Worm (Caenorhabditis elegans) whole organism, young adult: ENCODE results near the gene T01D3.3.

Experiments used
- B0019.2 ChIP-seq: fragments of 200-800 bp; sonication (Bioruptor generic); conservative IDR thresholded peaks from 2 replicates; pipeline ENCODE4 v1.3.6; 2022; ENCODE audit warnings: missing genetic modification reagents, missing genetic modification characterization, missing compliant biosample characterization
- B0336.3 ChIP-seq: fragments of 200-800 bp; sonication (Bioruptor generic); IDR thresholded peaks from 2 replicates; pipeline ENCODE4 v1.3.6; 2022; ENCODE audit warnings: missing genetic modification characterization, missing compliant biosample characterization
- C06A6.2 ChIP-seq: fragments of 200-800 bp; sonication (Bioruptor generic); conservative IDR thresholded peaks from 2 replicates; pipeline ENCODE4 v1.3.6; 2022; ENCODE audit warnings: missing genetic modification characterization, missing compliant biosample characterization
- F22D6.2 ChIP-seq: sonication (generic microtip); optimal IDR thresholded peaks from 2 replicates; lab custom pipeline; 2016; ENCODE audit warnings: mild to moderate bottlenecking, missing genetic modification characterization, missing compliant biosample characterization
- Y56A3A.18 ChIP-seq: fragments of 200-800 bp; sonication (Bioruptor generic); IDR thresholded peaks from 2 replicates; pipeline ENCODE4 v1.3.6; 2022; ENCODE audit warnings: missing genetic modification reagents, missing genetic modification characterization, missing compliant biosample characterization
- Y79H2A.3 ChIP-seq: fragments of 200-800 bp; sonication (Bioruptor generic); conservative IDR thresholded peaks from 2 replicates; pipeline ENCODE4 v1.3.6; 2022; ENCODE audit warnings: missing genetic modification reagents, missing genetic modification characterization, missing compliant biosample characterization
- Y95B8A.8 ChIP-seq: fragments of 200-800 bp; sonication (Bioruptor generic); IDR thresholded peaks from 2 replicates; pipeline ENCODE4 v1.3.6; 2022; ENCODE audit warnings: missing genetic modification reagents, missing genetic modification characterization, missing compliant biosample characterization
- ZK185.1 ChIP-seq: sonication (generic microtip); optimal IDR thresholded peaks from 2 replicates; lab custom pipeline; 2016; ENCODE audit warnings: mild to moderate bottlenecking, missing genetic modification characterization, missing compliant biosample characterization; ENCODE audit not compliant: poor library complexity, severe bottlenecking
- aptf-2 ChIP-seq: fragments of 200-800 bp; sonication (Bioruptor generic); conservative IDR thresholded peaks from 2 replicates; pipeline ENCODE4 v1.3.6; 2022; ENCODE audit warnings: missing genetic modification reagents, missing genetic modification characterization, missing compliant biosample characterization
- athp-1 ChIP-seq: sonication (generic microtip); optimal IDR thresholded peaks from 2 replicates; lab custom pipeline; 2017; ENCODE audit warnings: mild to moderate bottlenecking, missing genetic modification characterization, missing compliant biosample characterization
- bed-2 ChIP-seq: fragments of 200-800 bp; sonication (Bioruptor generic); IDR thresholded peaks from 2 replicates; pipeline ENCODE4 v1.3.6; 2022; ENCODE audit warnings: missing genetic modification reagents, missing genetic modification characterization, missing compliant biosample characterization
- cebp-1 ChIP-seq, 2 experiments: fragments of 200-800 bp in 1 of 2; sonication (Bioruptor generic) in 1 of 2; sonication (generic microtip) in 1 of 2; IDR thresholded peaks in 1 of 2; optimal IDR thresholded peaks in 1 of 2; 2 replicates each; pipeline versions ENCODE4 v1.3.6 to Lab custom; 2017 to 2022; ENCODE audit warnings: missing compliant biosample characterization in 2 of 2, missing genetic modification characterization in 2 of 2, mild to moderate bottlenecking in 1 of 2, missing genetic modification reagents in 1 of 2, moderate library complexity in 1 of 2
- cebp-2 ChIP-seq: fragments of 200-800 bp; sonication (Bioruptor generic); IDR thresholded peaks from 2 replicates; pipeline ENCODE4 v1.3.6; 2022; ENCODE audit warnings: missing genetic modification characterization, missing compliant biosample characterization
- ceh-100 ChIP-seq: fragments of 200-800 bp; sonication (Bioruptor generic); IDR thresholded peaks from 2 replicates; pipeline ENCODE4 v1.3.6; 2022; ENCODE audit warnings: missing genetic modification reagents, missing genetic modification characterization, missing compliant biosample characterization
- ceh-27 ChIP-seq: fragments of 200-800 bp; sonication (Bioruptor generic); optimal IDR thresholded peaks from 2 replicates; lab custom pipeline; 2018; ENCODE audit warnings: mild to moderate bottlenecking, missing genetic modification characterization, moderate library complexity, missing compliant biosample characterization
- ceh-40 ChIP-seq: fragments of 200-800 bp; sonication (Bioruptor generic); IDR thresholded peaks from 2 replicates; pipeline ENCODE4 v1.3.6; 2022; ENCODE audit warnings: missing genetic modification characterization, missing compliant biosample characterization
- ceh-58 ChIP-seq: fragments of 200-800 bp; sonication (Bioruptor generic); IDR thresholded peaks from 2 replicates; pipeline ENCODE4 v1.3.6; 2022; ENCODE audit warnings: missing genetic modification characterization, missing compliant biosample characterization
- chd-7 ChIP-seq: sonication (generic microtip); optimal IDR thresholded peaks from 2 replicates; lab custom pipeline; 2016; ENCODE audit warnings: mild to moderate bottlenecking, missing genetic modification characterization, moderate library complexity, missing compliant biosample characterization
- egl-18 ChIP-seq: fragments of 200-800 bp; sonication (Bioruptor generic); IDR thresholded peaks from 2 replicates; pipeline ENCODE4 v1.3.6; 2022; ENCODE audit warnings: missing genetic modification reagents, missing genetic modification characterization, missing compliant biosample characterization
- gei-17 ChIP-seq: fragments of 200-800 bp; sonication (Bioruptor generic); optimal IDR thresholded peaks from 2 replicates; lab custom pipeline; 2018; ENCODE audit warnings: mild to moderate bottlenecking, missing genetic modification characterization, missing compliant biosample characterization
- hlh-12 ChIP-seq: sonication (generic microtip); optimal IDR thresholded peaks from 2 replicates; lab custom pipeline; 2016; ENCODE audit warnings: missing genetic modification characterization, missing compliant biosample characterization
- hmg-20 ChIP-seq: fragments of 200-800 bp; sonication (Bioruptor generic); IDR thresholded peaks from 2 replicates; pipeline ENCODE4 v1.3.6; 2022; ENCODE audit warnings: missing genetic modification reagents, missing genetic modification characterization, missing compliant biosample characterization
- hrde-1 ChIP-seq: sonication (generic microtip); optimal IDR thresholded peaks from 2 replicates; lab custom pipeline; 2016; ENCODE audit warnings: missing genetic modification characterization, mild to moderate bottlenecking, missing compliant biosample characterization, moderate library complexity, missing genotype, missing genetic modification reagents, borderline replicate concordance
- lag-1 ChIP-seq: fragments of 200-800 bp; sonication (Bioruptor generic); IDR thresholded peaks from 2 replicates; pipeline ENCODE4 v1.3.6; 2022; ENCODE audit warnings: missing genetic modification reagents, missing genetic modification characterization, missing compliant biosample characterization
- let-607 ChIP-seq, 2 experiments: fragments of 200-800 bp in 1 of 2; sonication (Bioruptor generic) in 1 of 2; sonication (generic microtip) in 1 of 2; optimal IDR thresholded peaks; 2 replicates each; lab custom pipeline; 2016 to 2018; ENCODE audit warnings: mild to moderate bottlenecking in 2 of 2, missing compliant biosample characterization in 2 of 2, missing genetic modification characterization in 2 of 2, moderate library complexity in 2 of 2, missing genotype in 1 of 2
- lin-26 ChIP-seq: fragments of 200-800 bp; sonication (Bioruptor generic); IDR thresholded peaks from 2 replicates; pipeline ENCODE4 v1.3.6; 2022; ENCODE audit warnings: missing genetic modification reagents, missing genetic modification characterization, missing compliant biosample characterization
- lir-1 ChIP-seq: fragments of 200-800 bp; sonication (Bioruptor generic); conservative IDR thresholded peaks from 2 replicates; pipeline ENCODE4 v1.3.6; 2022; ENCODE audit warnings: missing genetic modification reagents, missing genetic modification characterization, missing compliant biosample characterization
- madf-8 ChIP-seq: fragments of 200-800 bp; sonication (Bioruptor generic); conservative IDR thresholded peaks from 2 replicates; pipeline ENCODE4 v1.3.6; 2022; ENCODE audit warnings: missing genetic modification reagents, missing genetic modification characterization, missing compliant biosample characterization
- mel-28 ChIP-seq: sonication (generic microtip); optimal IDR thresholded peaks from 2 replicates; lab custom pipeline; 2016; ENCODE audit warnings: borderline replicate concordance, mild to moderate bottlenecking, missing genetic modification characterization, missing compliant biosample characterization
- nfyb-1 ChIP-seq: fragments of 200-800 bp; sonication (Bioruptor generic); IDR thresholded peaks from 2 replicates; pipeline ENCODE4 v1.3.6; 2022; ENCODE audit warnings: missing genetic modification reagents, missing genetic modification characterization, missing compliant biosample characterization
- nhr-179 ChIP-seq: sonication (generic microtip); optimal IDR thresholded peaks from 2 replicates; lab custom pipeline; 2016; ENCODE audit warnings: mild to moderate bottlenecking, missing genetic modification characterization, missing compliant biosample characterization
- nhr-27 ChIP-seq: fragments of 200-800 bp; sonication (Bioruptor generic); optimal IDR thresholded peaks from 2 replicates; lab custom pipeline; 2018; ENCODE audit warnings: mild to moderate bottlenecking, missing genetic modification characterization, moderate library complexity, missing compliant biosample characterization
- nhr-90 ChIP-seq: sonication (generic microtip); optimal IDR thresholded peaks from 2 replicates; lab custom pipeline; 2016; ENCODE audit warnings: missing genotype, mild to moderate bottlenecking, missing genetic modification characterization, missing compliant biosample characterization
- pha-4 ChIP-seq: fragments of 150-350 bp; sonication (generic microtip); optimal IDR thresholded peaks from 2 replicates; lab custom pipeline; 2014; ENCODE audit warnings: missing biosample characterization, missing genetic modification reagents, missing genetic modification characterization
- rec-8 ChIP-seq, 2 experiments: sonication (generic microtip); optimal IDR thresholded peaks; 2 replicates each; lab custom pipeline; 2016; ENCODE audit warnings: mild to moderate bottlenecking in 2 of 2, missing genetic modification characterization in 2 of 2, missing genetic modification reagents in 2 of 2, missing genotype in 2 of 2, missing biosample characterization in 1 of 2, missing compliant biosample characterization in 1 of 2, moderate library complexity in 1 of 2
- snpc-3.4 ChIP-seq: sonication (generic microtip); optimal IDR thresholded peaks from 2 replicates; lab custom pipeline; 2017; ENCODE audit warnings: missing genetic modification characterization, mild to moderate bottlenecking, missing compliant biosample characterization, antibody characterized with exemption, moderate library complexity, missing genotype, missing genetic modification reagents
- snpc-4 ChIP-seq, 5 experiments: fragments of 150-350 bp in 1 of 5; sonication (generic microtip) in 4 of 5; optimal IDR thresholded peaks; 2 replicates each; lab custom pipeline; 2014 to 2018; ENCODE audit warnings: missing genetic modification characterization in 5 of 5, missing biosample characterization in 3 of 5, antibody characterized with exemption in 2 of 5, mild to moderate bottlenecking in 2 of 5, missing compliant biosample characterization in 2 of 5, missing genotype in 2 of 5, moderate library complexity in 2 of 5, missing genetic modification reagents in 1 of 5
- tlf-1 ChIP-seq: fragments of 200-800 bp; sonication (Bioruptor generic); optimal IDR thresholded peaks from 2 replicates; lab custom pipeline; 2018; ENCODE audit warnings: mild to moderate bottlenecking, missing genetic modification characterization, missing compliant biosample characterization
- ztf-18 ChIP-seq: sonication (generic microtip); optimal IDR thresholded peaks from 2 replicates; lab custom pipeline; 2016; ENCODE audit warnings: missing genotype, mild to moderate bottlenecking, missing genetic modification characterization, missing compliant biosample characterization
- ztf-22 ChIP-seq: fragments of 200-800 bp; sonication (Bioruptor generic); optimal IDR thresholded peaks from 2 replicates; lab custom pipeline; 2018; ENCODE audit warnings: mild to moderate bottlenecking, missing genetic modification characterization, moderate library complexity, missing compliant biosample characterization
- ztf-28 ChIP-seq: fragments of 200-800 bp; sonication (Bioruptor generic); IDR thresholded peaks from 2 replicates; pipeline ENCODE4 v1.3.6; 2022; ENCODE audit warnings: missing genetic modification reagents, missing genetic modification characterization, missing compliant biosample characterization
- ztf-3 ChIP-seq: fragments of 200-800 bp; sonication (Bioruptor generic); optimal IDR thresholded peaks from 2 replicates; lab custom pipeline; 2018; ENCODE audit warnings: mild to moderate bottlenecking, missing genetic modification characterization, missing compliant biosample characterization

The T01D3.3 gene

ce11 chrV:13660660-13661325, 43.3 kb upstream of the T01D3.3 start, which contains the start of gene letm-1 (continued):
- TF ChIP-seq snpc-4 (GFP tag; optimal IDR thresholded peaks at IDR 0.05; lab: Kevin White, UChicago) (no peak), snpc-4 (tag; optimal IDR thresholded peaks at IDR 0.05; lab: Kevin White, UChicago) (no peak), cebp-1 (GFP tag; IDR thresholded peaks at IDR 0.05; lab: Robert Waterston, UW) (peak; percentile 38; the same call in 1 of the 2 replicates), cebp-1 (tag; optimal IDR thresholded peaks at IDR 0.05; lab: Kevin White, UChicago) (peak; percentile 92), nfyb-1 (GFP tag; lab: Robert Waterston, UW) (no peak), madf-8 (GFP tag; lab: Robert Waterston, UW) (no peak)
- TF ChIP-seq, all 124 proteins: peak for 8

- TF ChIP-seq lin-26 (GFP tag; lab: Robert Waterston, UW) (no peak), hlh-12 (tag; lab: Kevin White, UChicago) (no peak), ceh-27 (peak; percentile 6), lag-1 (GFP tag; lab: Robert Waterston, UW) (no peak), ztf-22 (GFP tag; lab: Kevin White, UChicago) (peak; percentile 11), mel-28 (tag; lab: Kevin White, UChicago) (no peak), nhr-179 (tag; lab: Kevin White, UChicago) (no peak), Y95B8A.8 (GFP tag; lab: Robert Waterston, UW) (0 out of 2 replicates have a peak, but pooled peaks have one; percentile 5), Y56A3A.18 (GFP tag; lab: Robert Waterston, UW) (peak; percentile 15; the same call in 1 of the 2 replicates), hmg-20 (GFP tag; lab: Robert Waterston, UW) (0 out of 2 replicates have a peak, but pooled peaks have one; percentile 32), ceh-100 (GFP tag; lab: Robert Waterston, UW) (no peak), Y79H2A.3 (no peak), C06A6.2 (no peak), snpc-3.4 (tag; lab: Kevin White, UChicago) (peak; percentile 46), nhr-27 (tag; lab: Kevin White, UChicago) (no peak), bed-2 (no peak), B0019.2 (0 out of 2 replicates have a peak, but pooled peaks have one; percentile 9), athp-1 (peak; percentile 53), ceh-40 (GFP tag; lab: Robert Waterston, UW) (0 out of 2 replicates have a peak, but pooled peaks have one; percentile 22), let-607 (tag; optimal IDR thresholded peaks at IDR 0.05; lab: Kevin White, UChicago) (peak in 1 of 2 experiments; percentile 19), rec-8 (tag; optimal IDR thresholded peaks at IDR 0.05; lab: Kevin White, UChicago) (no peak), ceh-58 (GFP tag; lab: Robert Waterston, UW) (no peak), ztf-18 (tag; lab: Kevin White, UChicago) (peak; percentile 91), ztf-3 (GFP tag; lab: Kevin White, UChicago) (no peak), tlf-1 (peak; percentile 37), B0336.3 (GFP tag; lab: Robert Waterston, UW) (0 out of 2 replicates have a peak, but pooled peaks have one; percentile 20), aptf-2 (GFP tag; lab: Robert Waterston, UW) (no peak), gei-17 (GFP tag; lab: Kevin White, UChicago) (no peak), cebp-2 (GFP tag; lab: Robert Waterston, UW) (no peak), egl-18 (no peak), pha-4 (no peak), chd-7 (no peak), lir-1 (no peak), cebp-1 (GFP tag; IDR thresholded peaks at IDR 0.05; lab: Robert Waterston, UW) (no peak), cebp-1 (tag; optimal IDR thresholded peaks at IDR 0.05; lab: Kevin White, UChicago) (peak; percentile 70), ztf-28 (no peak), hrde-1 (tag; lab: Kevin White, UChicago) (no peak), ZK185.1 (peak; percentile 2), nhr-90 (tag; lab: Kevin White, UChicago) (no peak), F22D6.2 (tag; lab: Kevin White, UChicago) (no peak)
These were observed 39.6 kb upstream of the T01D3.3 start for ce11 chrV:13664340-13664916.
